Worm (Caenorhabditis elegans) whole organism, young adult: ENCODE data around the gene T16G12.8.

Source experiments
- C17E4.6 ChIP-seq: fragments of 200-800 bp; sonication (Bioruptor generic); IDR thresholded peaks from 2 replicates; pipeline ENCODE4 v1.3.6; 2022; ENCODE audit warnings: missing genetic modification reagents, missing genetic modification characterization, missing compliant biosample characterization
- F10E7.11 ChIP-seq: sonication (generic microtip); optimal IDR thresholded peaks from 2 replicates; lab custom pipeline; 2017; ENCODE audit warnings: mild to moderate bottlenecking, missing genetic modification characterization, moderate library complexity, missing compliant biosample characterization
- F39B2.1 ChIP-seq: fragments of 200-800 bp; sonication (Bioruptor generic); IDR thresholded peaks from 2 replicates; pipeline ENCODE4 v1.3.6; 2022; ENCODE audit warnings: missing genetic modification reagents, missing genetic modification characterization, missing compliant biosample characterization
- F49E8.2 ChIP-seq: sonication (generic microtip); optimal IDR thresholded peaks from 3 replicates; lab custom pipeline; 2017; ENCODE audit warnings: missing genetic modification characterization, mild to moderate bottlenecking, missing compliant biosample characterization, antibody characterized with exemption, moderate library complexity; ENCODE audit not compliant: insufficient read depth
- T07F8.4 ChIP-seq: sonication (generic microtip); optimal IDR thresholded peaks from 2 replicates; lab custom pipeline; 2016; ENCODE audit warnings: mild to moderate bottlenecking, missing genetic modification characterization, moderate library complexity, missing compliant biosample characterization
- Y56A3A.18 ChIP-seq: fragments of 200-800 bp; sonication (Bioruptor generic); IDR thresholded peaks from 2 replicates; pipeline ENCODE4 v1.3.6; 2022; ENCODE audit warnings: missing genetic modification reagents, missing genetic modification characterization, missing compliant biosample characterization
- Y79H2A.3 ChIP-seq: fragments of 200-800 bp; sonication (Bioruptor generic); conservative IDR thresholded peaks from 2 replicates; pipeline ENCODE4 v1.3.6; 2022; ENCODE audit warnings: missing genetic modification reagents, missing genetic modification characterization, missing compliant biosample characterization
- atf-7 ChIP-seq: sonication (generic microtip); optimal IDR thresholded peaks from 2 replicates; lab custom pipeline; 2017; ENCODE audit warnings: mild to moderate bottlenecking, missing genetic modification characterization, missing compliant biosample characterization
- cebp-1 ChIP-seq, 2 experiments: fragments of 200-800 bp in 1 of 2; sonication (Bioruptor generic) in 1 of 2; sonication (generic microtip) in 1 of 2; IDR thresholded peaks in 1 of 2; optimal IDR thresholded peaks in 1 of 2; 2 replicates each; pipeline versions ENCODE4 v1.3.6 to Lab custom; 2017 to 2022; ENCODE audit warnings: missing compliant biosample characterization in 2 of 2, missing genetic modification characterization in 2 of 2, mild to moderate bottlenecking in 1 of 2, missing genetic modification reagents in 1 of 2, moderate library complexity in 1 of 2
- cebp-2 ChIP-seq: fragments of 200-800 bp; sonication (Bioruptor generic); IDR thresholded peaks from 2 replicates; pipeline ENCODE4 v1.3.6; 2022; ENCODE audit warnings: missing genetic modification characterization, missing compliant biosample characterization
- ceh-27 ChIP-seq: fragments of 200-800 bp; sonication (Bioruptor generic); optimal IDR thresholded peaks from 2 replicates; lab custom pipeline; 2018; ENCODE audit warnings: mild to moderate bottlenecking, missing genetic modification characterization, moderate library complexity, missing compliant biosample characterization
- ceh-58 ChIP-seq: fragments of 200-800 bp; sonication (Bioruptor generic); IDR thresholded peaks from 2 replicates; pipeline ENCODE4 v1.3.6; 2022; ENCODE audit warnings: missing genetic modification characterization, missing compliant biosample characterization
- ceh-79 ChIP-seq: sonication (generic microtip); optimal IDR thresholded peaks from 2 replicates; lab custom pipeline; 2017; ENCODE audit warnings: mild to moderate bottlenecking, missing genetic modification characterization, missing compliant biosample characterization
- ceh-91 ChIP-seq: fragments of 200-800 bp; sonication (Bioruptor generic); IDR thresholded peaks from 2 replicates; pipeline ENCODE4 v1.3.6; 2022; ENCODE audit warnings: missing genetic modification reagents, missing genetic modification characterization, missing compliant biosample characterization
- efl-1 ChIP-seq: fragments of 150-350 bp; optimal IDR thresholded peaks from 2 replicates; lab custom pipeline; 2014; ENCODE audit warnings: missing biosample characterization, missing genetic modification reagents, missing genetic modification characterization
- egl-18 ChIP-seq: fragments of 200-800 bp; sonication (Bioruptor generic); IDR thresholded peaks from 2 replicates; pipeline ENCODE4 v1.3.6; 2022; ENCODE audit warnings: missing genetic modification reagents, missing genetic modification characterization, missing compliant biosample characterization
- ekl-4 ChIP-seq: fragments of 200-800 bp; sonication (Bioruptor generic); IDR thresholded peaks from 2 replicates; pipeline ENCODE4 v1.3.6; 2022; ENCODE audit warnings: missing genetic modification reagents, missing genetic modification characterization, missing compliant biosample characterization
- gei-17 ChIP-seq: fragments of 200-800 bp; sonication (Bioruptor generic); optimal IDR thresholded peaks from 2 replicates; lab custom pipeline; 2018; ENCODE audit warnings: mild to moderate bottlenecking, missing genetic modification characterization, missing compliant biosample characterization
- him-1 ChIP-seq: sonication (generic microtip); optimal IDR thresholded peaks from 2 replicates; lab custom pipeline; 2016; ENCODE audit warnings: missing genotype, missing genetic modification reagents, missing genetic modification characterization, missing compliant biosample characterization
- hlh-12 ChIP-seq: sonication (generic microtip); optimal IDR thresholded peaks from 2 replicates; lab custom pipeline; 2016; ENCODE audit warnings: missing genetic modification characterization, missing compliant biosample characterization
- hlh-26 ChIP-seq: fragments of 200-800 bp; sonication (Bioruptor generic); conservative IDR thresholded peaks from 2 replicates; pipeline ENCODE4 v1.3.6; 2022; ENCODE audit warnings: missing genetic modification reagents, missing genetic modification characterization, missing compliant biosample characterization
- lin-35 ChIP-seq, 3 experiments: fragments of 150-350 bp in 2 of 3; sonication (generic microtip) in 1 of 3; optimal IDR thresholded peaks; 2 replicates each; lab custom pipeline; 2014 to 2018; ENCODE audit warnings: missing biosample characterization in 3 of 3, missing genetic modification characterization in 3 of 3, missing genetic modification reagents in 3 of 3
- lsl-1 ChIP-seq: fragments of 200-800 bp; sonication (Bioruptor generic); optimal IDR thresholded peaks from 2 replicates; lab custom pipeline; 2018; ENCODE audit warnings: mild to moderate bottlenecking, missing genetic modification characterization, moderate library complexity, missing compliant biosample characterization
- madf-10 ChIP-seq: sonication (generic microtip); optimal IDR thresholded peaks from 2 replicates; lab custom pipeline; 2016; ENCODE audit warnings: mild to moderate bottlenecking, missing genetic modification characterization, missing compliant biosample characterization
- madf-6 ChIP-seq: fragments of 200-800 bp; sonication (Bioruptor generic); IDR thresholded peaks from 2 replicates; pipeline ENCODE4 v1.3.6; 2022; ENCODE audit warnings: missing genetic modification reagents, missing genetic modification characterization, missing compliant biosample characterization
- mcd-1 ChIP-seq: fragments of 200-800 bp; sonication (Bioruptor generic); IDR thresholded peaks from 2 replicates; pipeline ENCODE4 v1.3.6; 2022; ENCODE audit warnings: missing genetic modification reagents, missing genetic modification characterization, missing compliant biosample characterization
- nfya-1 ChIP-seq: sonication (generic microtip); optimal IDR thresholded peaks from 2 replicates; lab custom pipeline; 2017; ENCODE audit warnings: antibody characterized with exemption, missing compliant biosample characterization, missing genetic modification characterization, borderline replicate concordance; ENCODE audit not compliant: insufficient read depth
- nhr-120 ChIP-seq: fragments of 200-800 bp; sonication (Bioruptor generic); IDR thresholded peaks from 2 replicates; pipeline ENCODE4 v1.3.6; 2022; ENCODE audit warnings: missing genetic modification characterization, missing compliant biosample characterization
- pbrm-1 ChIP-seq: fragments of 200-800 bp; sonication (Bioruptor generic); IDR thresholded peaks from 2 replicates; pipeline ENCODE4 v1.3.6; 2022; ENCODE audit warnings: missing genetic modification reagents, missing genetic modification characterization, missing compliant biosample characterization
- pha-4 ChIP-seq: fragments of 150-350 bp; sonication (generic microtip); optimal IDR thresholded peaks from 2 replicates; lab custom pipeline; 2014; ENCODE audit warnings: missing biosample characterization, missing genetic modification reagents, missing genetic modification characterization
- rcor-1 ChIP-seq: fragments of 200-800 bp; sonication (Bioruptor generic); IDR thresholded peaks from 2 replicates; pipeline ENCODE4 v1.3.6; 2022; ENCODE audit warnings: missing genetic modification reagents, missing genetic modification characterization, missing compliant biosample characterization
- repo-1 ChIP-seq: sonication (generic microtip); optimal IDR thresholded peaks from 2 replicates; lab custom pipeline; 2017; ENCODE audit warnings: mild to moderate bottlenecking, missing genetic modification characterization, missing compliant biosample characterization
- rpc-1 ChIP-seq, 2 experiments: fragments of 150-350 bp in 1 of 2; sonication (generic microtip) in 1 of 2; optimal IDR thresholded peaks; 2 replicates each; lab custom pipeline; 2014 to 2018; ENCODE audit warnings: missing biosample characterization in 1 of 2, missing genetic modification characterization in 1 of 2, missing genetic modification reagents in 1 of 2, missing genotype in 1 of 2
- sdz-38 ChIP-seq: sonication (generic microtip); optimal IDR thresholded peaks from 2 replicates; lab custom pipeline; 2016; ENCODE audit warnings: missing genotype, missing genetic modification characterization, missing compliant biosample characterization
- snpc-3.4 ChIP-seq: sonication (generic microtip); optimal IDR thresholded peaks from 2 replicates; lab custom pipeline; 2017; ENCODE audit warnings: missing genetic modification characterization, mild to moderate bottlenecking, missing compliant biosample characterization, antibody characterized with exemption, moderate library complexity, missing genotype, missing genetic modification reagents
- tbx-9 ChIP-seq: sonication (generic microtip); optimal IDR thresholded peaks from 2 replicates; lab custom pipeline; 2016; ENCODE audit warnings: borderline replicate concordance, missing genetic modification characterization, inconsistent platforms, missing compliant biosample characterization
- zfh-2 ChIP-seq: fragments of 200-800 bp; sonication (Bioruptor generic); conservative IDR thresholded peaks from 2 replicates; pipeline ENCODE4 v1.3.6; 2022; ENCODE audit warnings: missing genetic modification reagents, missing genetic modification characterization, missing compliant biosample characterization
- ztf-18 ChIP-seq: sonication (generic microtip); optimal IDR thresholded peaks from 2 replicates; lab custom pipeline; 2016; ENCODE audit warnings: missing genotype, mild to moderate bottlenecking, missing genetic modification characterization, missing compliant biosample characterization
- ztf-28 ChIP-seq: fragments of 200-800 bp; sonication (Bioruptor generic); IDR thresholded peaks from 2 replicates; pipeline ENCODE4 v1.3.6; 2022; ENCODE audit warnings: missing genetic modification reagents, missing genetic modification characterization, missing compliant biosample characterization
- ztf-3 ChIP-seq: fragments of 200-800 bp; sonication (Bioruptor generic); optimal IDR thresholded peaks from 2 replicates; lab custom pipeline; 2018; ENCODE audit warnings: mild to moderate bottlenecking, missing genetic modification characterization, missing compliant biosample characterization
- ztf-6 ChIP-seq: fragments of 200-800 bp; sonication (Bioruptor generic); IDR thresholded peaks from 2 replicates; pipeline ENCODE4 v1.3.6; 2022; ENCODE audit warnings: missing genetic modification reagents, missing genetic modification characterization, missing compliant biosample characterization

Gene T16G12.8

ce11 chrIII:10023452-10023851 is 35.6 kb upstream of the T16G12.8 start, which contains the start of gene ins-21:
ins-21 (plus strand) TSS chrIII:10023752.
- TF ChIP-seq rpc-1 (optimal IDR thresholded peaks at IDR 0.05; lab: Kevin White, UChicago): no peak
- TF ChIP-seq rpc-1 (tag; optimal IDR thresholded peaks at IDR 0.05; lab: Kevin White, UChicago): no peak

- TF ChIP-seq mcd-1 (GFP tag; lab: Robert Waterston, UW) (no peak), him-1 (no peak), Y56A3A.18 (GFP tag; lab: Robert Waterston, UW) (no peak), ceh-91 (GFP tag; lab: Robert Waterston, UW) (no peak), ekl-4 (no peak), cebp-1 (GFP tag; IDR thresholded peaks at IDR 0.05; lab: Robert Waterston, UW) (no peak), cebp-1 (tag; optimal IDR thresholded peaks at IDR 0.05; lab: Kevin White, UChicago) (no peak), madf-10 (tag; lab: Kevin White, UChicago) (no peak), tbx-9 (tag; lab: Kevin White, UChicago) (no peak), ztf-6 (GFP tag; lab: Robert Waterston, UW) (no peak), gei-17 (GFP tag; lab: Kevin White, UChicago) (no peak), rcor-1 (GFP tag; lab: Robert Waterston, UW) (no peak), zfh-2 (GFP tag; lab: Robert Waterston, UW) (no peak), hlh-12 (tag; lab: Kevin White, UChicago) (no peak), ceh-58 (no peak), nhr-120 (no peak), ceh-79 (no peak), Y79H2A.3 (GFP tag; lab: Robert Waterston, UW) (no peak)
Measured at ce11 chrIII:10025989-10026388, 33.1 kb upstream of the T16G12.8 start, which contains the start of gene ins-22. ins-22 (plus strand) TSS chrIII:10026289.

ce11 chrIII:10027947-10028346 is 31.2 kb upstream of the T16G12.8 start, which contains the start of gene ins-23:
ins-23 (plus strand) TSS chrIII:10028247.
- TF ChIP-seq him-1: no peak
- no peak for TF ChIP-seq cebp-1 (GFP tag; IDR thresholded peaks at IDR 0.05; lab: Robert Waterston, UW)
- TF ChIP-seq cebp-1 (tag; optimal IDR thresholded peaks at IDR 0.05; lab: Kevin White, UChicago): no peak
- no peak for TF ChIP-seq lin-35 (GFP tag; optimal IDR thresholded peaks at IDR 0.05; lab: Kevin White, UChicago)
- TF ChIP-seq ztf-18 (tag; lab: Kevin White, UChicago): no peak
- TF ChIP-seq efl-1: no peak
- TF ChIP-seq hlh-26 (GFP tag; lab: Robert Waterston, UW): no peak
- no peak for TF ChIP-seq ceh-27 (GFP tag; lab: Kevin White, UChicago)
- no peak for TF ChIP-seq hlh-12 (tag; lab: Kevin White, UChicago)
- no peak for TF ChIP-seq snpc-3.4 (tag; lab: Kevin White, UChicago)
- TF ChIP-seq C17E4.6 (GFP tag; lab: Robert Waterston, UW): no peak
- no peak for TF ChIP-seq nfya-1
- TF ChIP-seq mcd-1 (GFP tag; lab: Robert Waterston, UW): no peak
- no peak for TF ChIP-seq F49E8.2

- TF ChIP-seq rcor-1 (GFP tag; lab: Robert Waterston, UW) (no peak), pha-4 (no peak), pbrm-1 (no peak), T07F8.4 (tag; lab: Kevin White, UChicago) (no peak), sdz-38 (no peak), lsl-1 (GFP tag; lab: Kevin White, UChicago) (no peak), cebp-1 (GFP tag; IDR thresholded peaks at IDR 0.05; lab: Robert Waterston, UW) (no peak), cebp-1 (tag; optimal IDR thresholded peaks at IDR 0.05; lab: Kevin White, UChicago) (no peak), F10E7.11 (tag; lab: Kevin White, UChicago) (no peak), repo-1 (tag; lab: Kevin White, UChicago) (no peak), egl-18 (GFP tag; lab: Robert Waterston, UW) (no peak), madf-6 (GFP tag; lab: Robert Waterston, UW) (no peak), ztf-28 (GFP tag; lab: Robert Waterston, UW) (no peak), tbx-9 (tag; lab: Kevin White, UChicago) (no peak), cebp-2 (GFP tag; lab: Robert Waterston, UW) (no peak), F39B2.1 (GFP tag; lab: Robert Waterston, UW) (no peak), ztf-3 (GFP tag; lab: Kevin White, UChicago) (no peak), atf-7 (tag; lab: Kevin White, UChicago) (no peak)
- TF ChIP-seq, all 124 proteins: peak for 0
Measured at ce11 chrIII:10030549-10030948, 28.6 kb upstream of the T16G12.8 start, which contains the start of gene M04D8.4. M04D8.4 (minus strand) TSS chrIII:10030649.
